Fruit fly (Drosophila melanogaster) whole organism, embryonic: ENCODE data around the gene CG14931.

Source experiments
- Aef1 ChIP-seq: fragments of 200-800 bp; sonication (Bioruptor generic); IDR thresholded peaks from 3 replicates; pipeline ENCODE4 v1.3.6; 2022; ENCODE audit warnings: missing biosample characterization, missing genetic modification characterization
- Asciz ChIP-seq: fragments of 200-800 bp; sonication (Bioruptor generic); optimal IDR thresholded peaks from 2 replicates; lab custom pipeline; 2017; ENCODE audit warnings: missing biosample characterization, mild to moderate bottlenecking, missing genetic modification characterization, missing genetic modification reagents
- Blimp-1 ChIP-seq: fragments of 200-800 bp; sonication (Bioruptor generic); optimal IDR thresholded peaks from 3 replicates; lab custom pipeline; 2018; ENCODE audit warnings: missing biosample characterization, missing genetic modification characterization, mild to moderate bottlenecking, moderate library complexity, missing genetic modification reagents
- CG10366 ChIP-seq: fragments of 200-800 bp; sonication (Bioruptor generic); IDR thresholded peaks from 2 replicates; pipeline ENCODE4 v1.3.6; 2022; ENCODE audit warnings: missing biosample characterization, missing genetic modification characterization
- CG11696 ChIP-seq: fragments of 200-800 bp; sonication (Bioruptor generic); IDR thresholded peaks from 2 replicates; pipeline ENCODE4 v1.3.6; 2022; ENCODE audit warnings: missing biosample characterization, missing genetic modification characterization
- CG12299 ChIP-seq: fragments of 200-800 bp; sonication (Bioruptor generic); optimal IDR thresholded peaks from 2 replicates; lab custom pipeline; 2018; ENCODE audit warnings: missing biosample characterization, mild to moderate bottlenecking, missing genetic modification characterization
- CG12659 ChIP-seq: fragments of 200-800 bp; sonication (Bioruptor generic); optimal IDR thresholded peaks from 3 replicates; lab custom pipeline; 2017; ENCODE audit warnings: mild to moderate bottlenecking, missing biosample characterization, missing genetic modification reagents, missing genetic modification characterization
- CG13424 ChIP-seq: fragments of 200-800 bp; sonication (Bioruptor generic); optimal IDR thresholded peaks from 2 replicates; lab custom pipeline; 2019; ENCODE audit warnings: missing biosample characterization, mild to moderate bottlenecking, missing genetic modification characterization, moderate library complexity
- CG14710 ChIP-seq: fragments of 200-800 bp; sonication (Bioruptor generic); optimal IDR thresholded peaks from 3 replicates; lab custom pipeline; 2019; ENCODE audit warnings: missing biosample characterization, mild to moderate bottlenecking, missing genetic modification characterization, moderate library complexity
- CG17385 ChIP-seq: fragments of 200-800 bp; sonication (Bioruptor generic); optimal IDR thresholded peaks from 3 replicates; lab custom pipeline; 2018; ENCODE audit warnings: missing biosample characterization, mild to moderate bottlenecking, missing genetic modification characterization
- CG34376 ChIP-seq: fragments of 200-800 bp; sonication (Bioruptor generic); optimal IDR thresholded peaks from 2 replicates; lab custom pipeline; 2018; ENCODE audit warnings: missing biosample characterization, mild to moderate bottlenecking, missing genetic modification characterization
- CG42726 ChIP-seq: fragments of 200-800 bp; sonication (Bioruptor generic); IDR thresholded peaks from 2 replicates; pipeline ENCODE4 v1.3.6; 2022; ENCODE audit warnings: missing biosample characterization, missing genetic modification characterization; ENCODE audit not compliant: partially characterized antibody
- CG4617 ChIP-seq: fragments of 200-800 bp; sonication (Bioruptor generic); optimal IDR thresholded peaks from 3 replicates; lab custom pipeline; 2016; ENCODE audit warnings: missing biosample characterization, missing genetic modification characterization, borderline replicate concordance
- CG6765 ChIP-seq: fragments of 200-800 bp; sonication (Bioruptor generic); optimal IDR thresholded peaks from 3 replicates; lab custom pipeline; 2017; ENCODE audit warnings: missing biosample characterization, mild to moderate bottlenecking, missing genetic modification characterization
- CG7271 ChIP-seq: fragments of 200-800 bp; sonication (Bioruptor generic); optimal IDR thresholded peaks from 2 replicates; lab custom pipeline; 2018; ENCODE audit warnings: missing biosample characterization, mild to moderate bottlenecking, missing genetic modification characterization, moderate library complexity
- CG7357 ChIP-seq: fragments of 200-800 bp; sonication (Bioruptor generic); IDR thresholded peaks from 3 replicates; pipeline ENCODE4 v1.3.6; 2022; ENCODE audit warnings: missing biosample characterization, missing genetic modification characterization
- CG8281 ChIP-seq: fragments of 200-800 bp; sonication (Bioruptor generic); optimal IDR thresholded peaks from 2 replicates; lab custom pipeline; 2018; ENCODE audit warnings: missing biosample characterization, mild to moderate bottlenecking, missing genetic modification characterization, moderate library complexity
- Doc2 ChIP-seq: fragments of 200-800 bp; sonication (Bioruptor generic); IDR thresholded peaks from 2 replicates; pipeline ENCODE4 v1.3.6; 2022; ENCODE audit warnings: missing biosample characterization, missing genetic modification characterization
- ERR ChIP-seq: fragments of 200-800 bp; sonication (Bioruptor generic); optimal IDR thresholded peaks from 2 replicates; lab custom pipeline; 2016; ENCODE audit warnings: missing biosample characterization, missing genetic modification characterization
- Hey ChIP-seq: fragments of 200-800 bp; sonication (Bioruptor generic); optimal IDR thresholded peaks from 3 replicates; lab custom pipeline; 2018; ENCODE audit warnings: missing biosample characterization, mild to moderate bottlenecking, missing genetic modification characterization
- Hmr ChIP-seq: fragments of 200-800 bp; sonication (Bioruptor generic); optimal IDR thresholded peaks from 3 replicates; lab custom pipeline; 2017; ENCODE audit warnings: mild to moderate bottlenecking, missing biosample characterization, missing genetic modification reagents, missing genetic modification characterization
- MBD-R2 ChIP-seq: fragments of 200-800 bp; sonication (Bioruptor generic); IDR thresholded peaks from 2 replicates; pipeline ENCODE4 v1.3.6; 2022; ENCODE audit warnings: missing biosample characterization, missing genetic modification characterization
- Ptx1 ChIP-seq: fragments of 200-800 bp; sonication (Bioruptor generic); IDR thresholded peaks from 2 replicates; pipeline ENCODE4 v1.3.6; 2022; ENCODE audit warnings: missing biosample characterization, missing genetic modification characterization
- Sox102F ChIP-seq: fragments of 200-800 bp; sonication (Bioruptor generic); optimal IDR thresholded peaks from 2 replicates; lab custom pipeline; 2018; ENCODE audit warnings: missing biosample characterization, mild to moderate bottlenecking, missing genetic modification characterization, moderate library complexity
- Spps ChIP-seq: fragments of 200-800 bp; sonication (Bioruptor generic); optimal IDR thresholded peaks from 2 replicates; lab custom pipeline; 2018; ENCODE audit warnings: missing biosample characterization, mild to moderate bottlenecking, missing genetic modification characterization
- cas ChIP-seq: fragments of 200-800 bp; sonication (Bioruptor generic); IDR thresholded peaks from 2 replicates; pipeline ENCODE4 v1.3.6; 2022; ENCODE audit warnings: missing biosample characterization, missing genetic modification characterization
- chm ChIP-seq: fragments of 200-800 bp; sonication (Bioruptor generic); IDR thresholded peaks from 2 replicates; pipeline ENCODE4 v1.3.6; 2022; ENCODE audit warnings: missing biosample characterization, missing genetic modification characterization
- croc ChIP-seq: fragments of 200-800 bp; sonication (Bioruptor generic); conservative IDR thresholded peaks from 3 replicates; pipeline ENCODE4 v1.3.6; 2022; ENCODE audit warnings: missing biosample characterization, missing genetic modification characterization
- dan ChIP-seq: fragments of 200-800 bp; sonication (Bioruptor generic); IDR thresholded peaks from 2 replicates; pipeline ENCODE4 v1.3.6; 2022; ENCODE audit warnings: missing biosample characterization, missing genetic modification characterization
- dmrt99B ChIP-seq: fragments of 200-800 bp; sonication (Bioruptor generic); optimal IDR thresholded peaks from 2 replicates; lab custom pipeline; 2018; ENCODE audit warnings: missing biosample characterization, mild to moderate bottlenecking, missing genetic modification characterization, moderate library complexity
- dpn ChIP-seq, 2 experiments: fragments of 200-800 bp; sonication (Bioruptor generic); optimal IDR thresholded peaks; 3 replicates each; lab custom pipeline; 2016; ENCODE audit warnings: missing biosample characterization in 2 of 2, missing genetic modification characterization in 2 of 2
- exex ChIP-seq: fragments of 200-800 bp; sonication (Bioruptor generic); optimal IDR thresholded peaks from 4 replicates; lab custom pipeline; 2018; ENCODE audit warnings: missing biosample characterization, mild to moderate bottlenecking, missing genetic modification characterization, moderate library complexity
- gfzf ChIP-seq: fragments of 200-800 bp; sonication (Bioruptor generic); optimal IDR thresholded peaks from 2 replicates; lab custom pipeline; 2016; ENCODE audit warnings: missing biosample characterization, mild to moderate bottlenecking, missing genetic modification characterization, moderate library complexity
- gro ChIP-seq: fragments of 200-800 bp; sonication (Bioruptor generic); optimal IDR thresholded peaks from 2 replicates; lab custom pipeline; 2016; ENCODE audit warnings: missing biosample characterization, missing genetic modification characterization
- kay ChIP-seq: fragments of 200-800 bp; sonication (Bioruptor generic); optimal IDR thresholded peaks from 2 replicates; lab custom pipeline; 2016; ENCODE audit warnings: missing biosample characterization, missing genetic modification characterization
- lov ChIP-seq, 2 experiments: fragments of 200-800 bp in 1 of 2; fragments of >200 bp in 1 of 2; sonication (Bioruptor generic) in 1 of 2; IDR thresholded peaks in 1 of 2; optimal IDR thresholded peaks in 1 of 2; 2 replicates in 1 of 2; 3 replicates in 1 of 2; pipeline versions ENCODE4 v1.3.6 to Lab custom; 2017 to 2022; ENCODE audit warnings: missing biosample characterization in 1 of 2, missing genetic modification characterization in 1 of 2
- nom ChIP-seq: fragments of 200-800 bp; sonication (Bioruptor generic); optimal IDR thresholded peaks from 2 replicates; lab custom pipeline; 2017; ENCODE audit warnings: missing biosample characterization, missing genetic modification characterization, mild to moderate bottlenecking, moderate library complexity, missing genetic modification reagents
- oc ChIP-seq: fragments of 200-800 bp; sonication (Bioruptor generic); optimal IDR thresholded peaks from 2 replicates; lab custom pipeline; 2018; ENCODE audit warnings: missing biosample characterization, mild to moderate bottlenecking, missing genetic modification characterization, moderate library complexity
- p53 ChIP-seq: fragments of 200-800 bp; sonication (Bioruptor generic); optimal IDR thresholded peaks from 2 replicates; lab custom pipeline; 2016; ENCODE audit warnings: missing biosample characterization, missing genetic modification characterization
- pan ChIP-seq, 4 experiments: fragments of >200 bp in 3 of 4; fragments of 200-800 bp in 1 of 4; sonication (Bioruptor generic) in 1 of 4; optimal IDR thresholded peaks in 3 of 4; IDR thresholded peaks in 1 of 4; 2 replicates each; pipeline versions ENCODE4 v1.3.6 to Lab custom; 2017 to 2022; ENCODE audit warnings: missing biosample characterization in 2 of 4, missing genetic modification characterization in 2 of 4, mixed read lengths in 1 of 4
- pum ChIP-seq: fragments of 200-800 bp; sonication (Bioruptor generic); optimal IDR thresholded peaks from 2 replicates; lab custom pipeline; 2016; ENCODE audit warnings: missing biosample characterization, missing genetic modification characterization
- schlank ChIP-seq: fragments of 200-800 bp; sonication (Bioruptor generic); optimal IDR thresholded peaks from 2 replicates; lab custom pipeline; 2018; ENCODE audit warnings: missing biosample characterization, mild to moderate bottlenecking, missing genetic modification characterization
- sens ChIP-seq: fragments of 200-800 bp; sonication (Bioruptor generic); peaks from one replicate; lab custom pipeline; 2016; ENCODE audit warnings: missing biosample characterization, missing genetic modification characterization
- sima ChIP-seq: fragments of 200-800 bp; sonication (Bioruptor generic); optimal IDR thresholded peaks from 2 replicates; lab custom pipeline; 2016; ENCODE audit warnings: missing biosample characterization, missing genetic modification characterization
- sna ChIP-seq: fragments of 200-800 bp; sonication (Bioruptor generic); IDR thresholded peaks from 2 replicates; pipeline ENCODE4 v1.3.6; 2022; ENCODE audit warnings: missing biosample characterization, missing genetic modification characterization; ENCODE audit not compliant: partially characterized antibody
- tap ChIP-seq: fragments of 200-800 bp; optimal IDR thresholded peaks from 3 replicates; lab custom pipeline; 2019; ENCODE audit warnings: missing biosample characterization, mild to moderate bottlenecking, missing genetic modification characterization, moderate library complexity
- usp ChIP-seq: fragments of >200 bp; optimal IDR thresholded peaks from 2 replicates; lab custom pipeline; 2017; ENCODE audit warnings: missing biosample characterization, missing genetic modification characterization

Gene CG14931

dm6 chr2L:11812781-11813664 lies 24.9 kb downstream of the CG14931 start (continued):
- TF ChIP-seq gro (GFP tag; lab: Kevin White, UChicago) (no peak), p53 (GFP tag; lab: Kevin White, UChicago) (no peak), CG7357 (GFP tag; lab: Robert Waterston, UW) (no peak), lov (optimal IDR thresholded peaks at IDR 0.05; lab: Kevin White, UChicago) (no peak), lov (GFP tag; IDR thresholded peaks at IDR 0.05; lab: Robert Waterston, UW) (no peak), Hmr (no peak), exex (tag; lab: Kevin White, UChicago) (peak; percentile 27), CG6765 (no peak), Ptx1 (GFP tag; lab: Robert Waterston, UW) (no peak), Spps (no peak), CG42726 (GFP tag; lab: Robert Waterston, UW) (no peak), CG7271 (tag; lab: Kevin White, UChicago) (no peak), CG17385 (GFP tag; lab: Kevin White, UChicago) (peak; percentile 93), tap (no peak), pum (no peak), CG12299 (tag; lab: Kevin White, UChicago) (no peak), Blimp-1 (no peak), CG12659 (GFP tag; lab: Kevin White, UChicago) (no peak), gfzf (GFP tag; lab: Kevin White, UChicago) (no peak), oc (no peak), sima (GFP tag; lab: Kevin White, UChicago) (no peak), nom (GFP tag; lab: Kevin White, UChicago) (no peak), CG13424 (tag; lab: Kevin White, UChicago) (no peak), dmrt99B (tag; lab: Kevin White, UChicago) (no peak), Sox102F (GFP tag; lab: Kevin White, UChicago) (no peak), ERR (GFP tag; lab: Kevin White, UChicago) (no peak), Doc2 (GFP tag; lab: Robert Waterston, UW) (no peak), pan (optimal IDR thresholded peaks at IDR 0.05; lab: Kevin White, UChicago) (no peak), pan (GFP tag; optimal IDR thresholded peaks at IDR 0.05 in 1 of 2, IDR thresholded peaks at IDR 0.05 in 1 of 2) (no peak), dan (GFP tag; lab: Robert Waterston, UW) (no peak), cas (GFP tag; lab: Robert Waterston, UW) (no peak), CG8281 (tag; lab: Kevin White, UChicago) (no peak), CG34376 (GFP tag; lab: Kevin White, UChicago) (no peak), MBD-R2 (GFP tag; lab: Robert Waterston, UW) (peak; percentile 43; the same call in 1 of the 2 replicates), CG4617 (GFP tag; lab: Kevin White, UChicago) (peak; percentile 68), Aef1 (GFP tag; lab: Robert Waterston, UW) (no peak), Asciz (GFP tag; lab: Kevin White, UChicago) (no peak), Hey (tag; lab: Kevin White, UChicago) (no peak), usp (no peak), kay (no peak), sens (GFP tag; lab: Kevin White, UChicago) (peak; percentile 57), CG10366 (GFP tag; lab: Robert Waterston, UW) (no peak), sna (GFP tag; lab: Robert Waterston, UW) (0 out of 2 replicates have a peak, but pooled peaks have one; percentile 80), chm (GFP tag; lab: Robert Waterston, UW) (no peak), CG11696 (no peak), dpn (GFP tag; optimal IDR thresholded peaks at IDR 0.05; lab: Kevin White, UChicago) (no peak), CG14710 (tag; lab: Kevin White, UChicago) (no peak), croc (GFP tag; lab: Robert Waterston, UW) (no peak), schlank (no peak)
